Worm (Caenorhabditis elegans) whole organism, early embryonic: ENCODE measurements around the gene dpy-9.

Experiments
- B0310.2 ChIP-seq: sonication (generic microtip); optimal IDR thresholded peaks from 2 replicates; lab custom pipeline; 2016; ENCODE audit warnings: mild to moderate bottlenecking, missing genetic modification characterization, missing compliant biosample characterization
- ama-1 ChIP-seq: fragments of 150-350 bp; optimal IDR thresholded peaks from 2 replicates; lab custom pipeline; 2014
- flt-1 ChIP-seq: fragments of 200-800 bp; sonication (Bioruptor generic); IDR thresholded peaks from 2 replicates; pipeline ENCODE4 v1.3.6; 2022; ENCODE audit warnings: missing genetic modification characterization, missing compliant biosample characterization
- tbx-11 ChIP-seq: fragments of 200-800 bp; sonication (Bioruptor generic); IDR thresholded peaks from 2 replicates; pipeline ENCODE4 v1.3.6; 2022; ENCODE audit warnings: missing genetic modification characterization, missing compliant biosample characterization

DNA sequence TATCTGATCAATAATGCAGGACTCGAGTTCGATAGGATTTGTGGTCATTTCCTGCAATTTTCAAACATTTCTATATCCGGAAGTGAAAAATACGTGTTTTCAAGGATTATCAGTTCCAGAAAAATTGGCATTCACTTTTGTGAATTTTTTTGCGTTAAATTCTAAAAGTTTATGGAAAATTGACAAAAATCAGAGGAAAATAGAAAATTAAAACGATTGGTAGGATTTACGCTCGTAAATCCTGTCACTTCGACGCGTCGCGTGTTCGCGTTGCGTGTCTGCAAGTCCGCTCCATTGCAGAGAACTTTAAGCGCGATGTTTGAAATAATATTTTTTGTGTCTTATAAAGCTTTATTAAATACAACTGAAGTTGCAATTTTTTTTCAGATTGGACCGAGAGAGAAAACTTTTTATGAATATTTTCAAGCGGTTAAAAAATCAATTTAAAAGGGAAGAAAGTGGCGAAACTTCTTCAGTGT, 3.6 kb downstream of the dpy-9 start, which contains the start of gene rcat-1:
- TF ChIP-seq ama-1: no peak
- no peak for TF ChIP-seq flt-1 (GFP tag; lab: Robert Waterston, UW)
- TF ChIP-seq B0310.2 (tag; lab: Kevin White, UChicago): no peak
- TF ChIP-seq tbx-11: no peak
